Fruit fly (Drosophila melanogaster): ENCODE measurements around the gene MFS18.

DNA sequence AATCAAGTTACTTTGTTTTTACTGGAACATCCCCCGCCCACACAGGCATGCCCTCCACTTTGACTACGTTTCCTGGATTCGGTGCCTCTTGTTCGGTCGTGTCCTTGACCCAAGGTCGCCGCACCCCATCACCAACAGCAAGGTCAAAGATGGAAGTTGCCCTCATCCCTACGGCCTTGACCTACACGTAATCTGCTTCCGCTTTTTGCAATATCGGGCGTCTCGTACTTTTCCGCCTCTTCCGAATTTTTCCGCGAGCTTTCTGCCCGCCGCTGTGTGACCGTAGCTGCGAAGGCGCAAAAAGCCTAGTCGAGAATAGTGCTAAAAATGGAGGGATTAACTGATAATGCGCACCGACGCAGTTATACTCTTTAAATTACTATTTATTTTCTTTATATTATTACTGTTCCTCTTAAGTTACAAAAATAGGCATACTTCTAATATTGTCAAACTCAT lies 8.1 kb upstream of the MFS18 start, which contains the start of gene Gs1l:
- no peak for TF ChIP-seq dmrt93B (GFP tag; optimal IDR thresholded peaks at IDR 0.05)
- no peak for TF ChIP-seq Hr78 (GFP tag; optimal IDR thresholded peaks at IDR 0.05)
- TF ChIP-seq CG9705 (GFP tag; optimal IDR thresholded peaks at IDR 0.05) = no peak
- TF ChIP-seq dsf (GFP tag; optimal IDR thresholded peaks at IDR 0.05; ENCODE audit: borderline replicate concordance) = no peak
- TF ChIP-seq pan (optimal IDR thresholded peaks at IDR 0.05) = no peak
- no peak for TF ChIP-seq lola (GFP tag; optimal IDR thresholded peaks at IDR 0.05)
- TF ChIP-seq psq (GFP tag; optimal IDR thresholded peaks at IDR 0.05) = no peak
- no peak for TF ChIP-seq Rel (GFP tag; optimal IDR thresholded peaks at IDR 0.05)
- peak; percentile 26 for TF ChIP-seq Rel (tag; optimal IDR thresholded peaks at IDR 0.05)
